Fruit fly (Drosophila melanogaster) whole organism, embryonic: ENCODE results near the gene Sdic1.
A peak's percentile ranks its signal among the peaks of the same experiment; 100 is the strongest.

Experiments used
- BEAF-32 ChIP-seq: fragments of 200-800 bp; sonication (Bioruptor generic); optimal IDR thresholded peaks from 3 replicates; lab custom pipeline; 2017; ENCODE audit warnings: missing biosample characterization, missing genetic modification characterization, mild to moderate bottlenecking, moderate library complexity, missing genetic modification reagents
- CG11560 ChIP-seq: fragments of 200-800 bp; sonication (Bioruptor generic); IDR thresholded peaks from 3 replicates; pipeline ENCODE4 v1.3.6; 2022; ENCODE audit warnings: missing biosample characterization, missing genetic modification characterization
- CG12659 ChIP-seq: fragments of 200-800 bp; sonication (Bioruptor generic); optimal IDR thresholded peaks from 3 replicates; lab custom pipeline; 2017; ENCODE audit warnings: mild to moderate bottlenecking, missing biosample characterization, missing genetic modification reagents, missing genetic modification characterization
- CG13287 ChIP-seq: fragments of 200-800 bp; sonication (Bioruptor generic); IDR thresholded peaks from 2 replicates; pipeline ENCODE4 v1.3.6; 2022; ENCODE audit warnings: missing biosample characterization, missing genetic modification characterization; ENCODE audit not compliant: partially characterized antibody
- CG13894 ChIP-seq: fragments of 200-800 bp; sonication (Bioruptor generic); optimal IDR thresholded peaks from 3 replicates; lab custom pipeline; 2018; ENCODE audit warnings: missing biosample characterization, mild to moderate bottlenecking, missing genetic modification characterization, moderate library complexity
- CG14965 ChIP-seq: fragments of 200-800 bp; sonication (Bioruptor generic); optimal IDR thresholded peaks from 2 replicates; lab custom pipeline; 2016; ENCODE audit warnings: missing biosample characterization, missing genetic modification characterization, borderline replicate concordance
- CG15696 ChIP-seq: fragments of 200-800 bp; sonication (Bioruptor generic); optimal IDR thresholded peaks from 2 replicates; lab custom pipeline; 2019; ENCODE audit warnings: missing biosample characterization, mild to moderate bottlenecking, missing genetic modification characterization, moderate library complexity
- CG16815 ChIP-seq: fragments of 200-800 bp; sonication (Bioruptor generic); optimal IDR thresholded peaks from 3 replicates; lab custom pipeline; 2017; ENCODE audit warnings: missing biosample characterization, mild to moderate bottlenecking, missing genetic modification characterization
- CG17328 ChIP-seq: fragments of 200-800 bp; sonication (Bioruptor generic); IDR thresholded peaks from 2 replicates; pipeline ENCODE4 v1.3.6; 2022; ENCODE audit warnings: missing biosample characterization, missing genetic modification characterization
- CG17912 ChIP-seq: fragments of 200-800 bp; sonication (Bioruptor generic); optimal IDR thresholded peaks from 2 replicates; lab custom pipeline; 2018; ENCODE audit warnings: missing biosample characterization, mild to moderate bottlenecking, missing genetic modification characterization
- CG18262 ChIP-seq: fragments of 200-800 bp; optimal IDR thresholded peaks from 3 replicates; lab custom pipeline; 2019; ENCODE audit warnings: missing biosample characterization, mild to moderate bottlenecking, missing genetic modification characterization, moderate library complexity
- CG32767 ChIP-seq: fragments of 200-800 bp; sonication (Bioruptor generic); IDR thresholded peaks from 2 replicates; pipeline ENCODE4 v1.3.6; 2022; ENCODE audit warnings: missing biosample characterization, missing genetic modification characterization
- CG33557 ChIP-seq: fragments of 200-800 bp; sonication (Bioruptor generic); optimal IDR thresholded peaks from 2 replicates; lab custom pipeline; 2019; ENCODE audit warnings: missing biosample characterization, mild to moderate bottlenecking, missing genetic modification characterization, moderate library complexity
- CG34224 ChIP-seq: fragments of 200-800 bp; sonication (Bioruptor generic); IDR thresholded peaks from 3 replicates; pipeline ENCODE4 v1.3.6; 2022; ENCODE audit warnings: missing biosample characterization, missing genetic modification characterization; ENCODE audit not compliant: partially characterized antibody
- CG3847 ChIP-seq: fragments of 200-800 bp; sonication (Bioruptor generic); IDR thresholded peaks from 2 replicates; pipeline ENCODE4 v1.3.6; 2022; ENCODE audit warnings: missing biosample characterization, missing genetic modification characterization
- CG5180 ChIP-seq: fragments of 200-800 bp; sonication (Bioruptor generic); optimal IDR thresholded peaks from 3 replicates; lab custom pipeline; 2017; ENCODE audit warnings: missing biosample characterization, missing genetic modification characterization, mild to moderate bottlenecking, moderate library complexity, missing genetic modification reagents
- CG6254 ChIP-seq: fragments of 200-800 bp; sonication (Bioruptor generic); optimal IDR thresholded peaks from 3 replicates; lab custom pipeline; 2017; ENCODE audit warnings: mild to moderate bottlenecking, missing biosample characterization, missing genetic modification reagents, missing genetic modification characterization
- CG6683 ChIP-seq: fragments of 200-800 bp; sonication (Bioruptor generic); optimal IDR thresholded peaks from 2 replicates; lab custom pipeline; 2017; ENCODE audit warnings: missing biosample characterization, mild to moderate bottlenecking, missing genetic modification characterization, missing genetic modification reagents
- CG6791 ChIP-seq: fragments of 200-800 bp; sonication (Bioruptor generic); IDR thresholded peaks from 3 replicates; pipeline ENCODE4 v1.3.6; 2022; ENCODE audit warnings: missing biosample characterization, missing genetic modification characterization; ENCODE audit not compliant: partially characterized antibody
- CG7357 ChIP-seq: fragments of 200-800 bp; sonication (Bioruptor generic); IDR thresholded peaks from 3 replicates; pipeline ENCODE4 v1.3.6; 2022; ENCODE audit warnings: missing biosample characterization, missing genetic modification characterization
- CG9215 ChIP-seq: fragments of 200-800 bp; sonication (Bioruptor generic); IDR thresholded peaks from 2 replicates; pipeline ENCODE4 v1.3.6; 2022; ENCODE audit warnings: missing biosample characterization, missing genetic modification characterization
- Dek ChIP-seq: fragments of 200-800 bp; sonication (Bioruptor generic); optimal IDR thresholded peaks from 3 replicates; lab custom pipeline; 2019; ENCODE audit warnings: missing biosample characterization, mild to moderate bottlenecking, missing genetic modification characterization, moderate library complexity
- MBD-R2 ChIP-seq: fragments of 200-800 bp; sonication (Bioruptor generic); IDR thresholded peaks from 2 replicates; pipeline ENCODE4 v1.3.6; 2022; ENCODE audit warnings: missing biosample characterization, missing genetic modification characterization
- Oli ChIP-seq: fragments of 200-800 bp; sonication (Bioruptor generic); optimal IDR thresholded peaks from 2 replicates; lab custom pipeline; 2018; ENCODE audit warnings: missing biosample characterization, mild to moderate bottlenecking, missing genetic modification characterization, moderate library complexity
- Opbp ChIP-seq: fragments of 200-800 bp; sonication (Bioruptor generic); IDR thresholded peaks from 3 replicates; pipeline ENCODE4 v1.3.6; 2022; ENCODE audit warnings: missing biosample characterization, missing genetic modification characterization; ENCODE audit not compliant: partially characterized antibody
- Spps ChIP-seq: fragments of 200-800 bp; sonication (Bioruptor generic); optimal IDR thresholded peaks from 2 replicates; lab custom pipeline; 2018; ENCODE audit warnings: missing biosample characterization, mild to moderate bottlenecking, missing genetic modification characterization
- Sry-δ ChIP-seq: fragments of 200-800 bp; sonication (Bioruptor generic); optimal IDR thresholded peaks from 2 replicates; lab custom pipeline; 2016; ENCODE audit warnings: missing biosample characterization, missing genetic modification characterization
- Xrp1 ChIP-seq: fragments of 200-800 bp; sonication (Bioruptor generic); IDR thresholded peaks from 2 replicates; pipeline ENCODE4 v1.3.6; 2022; ENCODE audit warnings: missing biosample characterization, missing genetic modification characterization
- ac ChIP-seq: fragments of 200-800 bp; sonication (Bioruptor generic); optimal IDR thresholded peaks from 3 replicates; lab custom pipeline; 2017; ENCODE audit warnings: missing biosample characterization, mild to moderate bottlenecking, missing genetic modification characterization
- amos ChIP-seq: fragments of 200-800 bp; sonication (Bioruptor generic); IDR thresholded peaks from 2 replicates; pipeline ENCODE4 v1.3.6; 2022; ENCODE audit warnings: missing biosample characterization, missing genetic modification characterization; ENCODE audit not compliant: partially characterized antibody
- bbx ChIP-seq: fragments of 200-800 bp; sonication (Bioruptor generic); IDR thresholded peaks from 2 replicates; pipeline ENCODE4 v1.3.6; 2022; ENCODE audit warnings: missing biosample characterization, missing genetic modification characterization; ENCODE audit not compliant: partially characterized antibody
- cato ChIP-seq: fragments of 200-800 bp; sonication (Bioruptor generic); optimal IDR thresholded peaks from 2 replicates; lab custom pipeline; 2016; ENCODE audit warnings: missing biosample characterization, missing genetic modification characterization, borderline replicate concordance
- da ChIP-seq: fragments of 200-800 bp; sonication (Bioruptor generic); optimal IDR thresholded peaks from 2 replicates; lab custom pipeline; 2016; ENCODE audit warnings: missing biosample characterization, missing genetic modification characterization
- en ChIP-seq: fragments of 200-800 bp; sonication (Bioruptor generic); optimal IDR thresholded peaks from 2 replicates; lab custom pipeline; 2016; ENCODE audit warnings: missing biosample characterization, missing genetic modification characterization
- fu2 ChIP-seq: fragments of 200-800 bp; sonication (Bioruptor generic); optimal IDR thresholded peaks from 2 replicates; lab custom pipeline; 2016; ENCODE audit warnings: missing biosample characterization, missing genetic modification characterization
- gce ChIP-seq: fragments of 200-800 bp; sonication (Bioruptor generic); IDR thresholded peaks from 3 replicates; pipeline ENCODE4 v1.3.6; 2022; ENCODE audit warnings: missing biosample characterization, missing genetic modification characterization
- gsb-n ChIP-seq: fragments of 200-800 bp; sonication (Bioruptor generic); optimal IDR thresholded peaks from 3 replicates; lab custom pipeline; 2018; ENCODE audit warnings: missing biosample characterization, mild to moderate bottlenecking, missing genetic modification characterization
- hkb ChIP-seq, 2 experiments: fragments of 200-800 bp in 1 of 2; fragments of >200 bp in 1 of 2; sonication (Bioruptor generic) in 1 of 2; IDR thresholded peaks in 1 of 2; optimal IDR thresholded peaks in 1 of 2; 2 replicates each; pipeline versions ENCODE4 v1.3.6 to Lab custom; 2017 to 2022; ENCODE audit warnings: missing biosample characterization in 1 of 2, missing genetic modification characterization in 1 of 2
- lab ChIP-seq: fragments of 200-800 bp; sonication (Bioruptor generic); optimal IDR thresholded peaks from 3 replicates; lab custom pipeline; 2017; ENCODE audit warnings: missing biosample characterization, missing genetic modification characterization, mild to moderate bottlenecking, moderate library complexity, missing genetic modification reagents
- lola ChIP-seq, 3 experiments: fragments of >200 bp in 2 of 3; fragments of 200-800 bp in 1 of 3; sonication (Bioruptor generic) in 1 of 3; optimal IDR thresholded peaks; 2 replicates each; lab custom pipeline; 2017 to 2019; ENCODE audit warnings: missing biosample characterization in 3 of 3, missing genetic modification characterization in 3 of 3, mild to moderate bottlenecking in 1 of 3, moderate library complexity in 1 of 3
- nerfin-2 ChIP-seq: fragments of 200-800 bp; sonication (Bioruptor generic); IDR thresholded peaks from 2 replicates; pipeline ENCODE4 v1.3.6; 2022; ENCODE audit warnings: missing biosample characterization, missing genetic modification characterization; ENCODE audit not compliant: partially characterized antibody
- onecut ChIP-seq: fragments of 200-800 bp; sonication (Bioruptor generic); IDR thresholded peaks from 2 replicates; pipeline ENCODE4 v1.3.6; 2022; ENCODE audit warnings: missing biosample characterization, missing genetic modification characterization
- pzg ChIP-seq: fragments of 200-800 bp; sonication (Bioruptor generic); optimal IDR thresholded peaks from 3 replicates; lab custom pipeline; 2018; ENCODE audit warnings: missing biosample characterization, mild to moderate bottlenecking, missing genetic modification characterization, moderate library complexity
- sna ChIP-seq: fragments of 200-800 bp; sonication (Bioruptor generic); IDR thresholded peaks from 2 replicates; pipeline ENCODE4 v1.3.6; 2022; ENCODE audit warnings: missing biosample characterization, missing genetic modification characterization; ENCODE audit not compliant: partially characterized antibody
- sr ChIP-seq: fragments of 200-800 bp; sonication (Bioruptor generic); IDR thresholded peaks from 3 replicates; pipeline ENCODE4 v1.3.6; 2022; ENCODE audit warnings: missing biosample characterization, missing genetic modification characterization
- trem ChIP-seq: fragments of 200-800 bp; optimal IDR thresholded peaks from 3 replicates; lab custom pipeline; 2019; ENCODE audit warnings: missing biosample characterization, mild to moderate bottlenecking, missing genetic modification characterization, moderate library complexity
- trh ChIP-seq: fragments of 200-800 bp; sonication (Bioruptor generic); optimal IDR thresholded peaks from 2 replicates; lab custom pipeline; 2016; ENCODE audit warnings: missing biosample characterization, missing genetic modification characterization
- tx ChIP-seq: fragments of 200-800 bp; sonication (Bioruptor generic); optimal IDR thresholded peaks from 2 replicates; lab custom pipeline; 2016; ENCODE audit warnings: missing biosample characterization, missing genetic modification characterization
- z ChIP-seq: fragments of 200-800 bp; sonication (Bioruptor generic); IDR thresholded peaks from 3 replicates; pipeline ENCODE4 v1.3.6; 2022; ENCODE audit warnings: missing biosample characterization, missing genetic modification characterization

The Sdic1 gene

DNA sequence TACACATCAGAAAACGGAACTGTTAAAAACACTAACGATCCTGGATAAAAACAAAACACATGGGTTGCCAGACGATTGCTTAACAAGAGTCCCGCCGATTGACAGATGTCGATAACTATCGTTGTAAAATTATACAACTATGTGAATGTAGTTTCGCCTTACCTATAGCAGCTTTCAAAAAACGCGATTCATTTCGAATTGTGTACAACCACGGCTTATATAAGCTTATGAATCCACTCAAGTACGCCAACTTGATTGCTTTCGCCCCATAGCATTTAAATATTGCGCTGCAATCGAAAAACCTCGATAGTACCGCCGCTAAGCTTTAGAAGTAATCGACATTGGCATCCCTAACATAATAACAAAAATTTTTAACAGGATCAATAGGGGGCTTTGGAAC lies 8.5 kb downstream of the Sdic1 start, which contains the start of the genes CG9581 and CG9578 (continued):
- TF ChIP-seq CG15696, result no peak
- TF ChIP-seq CG6683 (GFP tag; lab: Kevin White, UChicago), result no peak
- TF ChIP-seq CG16815 (GFP tag; lab: Kevin White, UChicago), result no peak
- TF ChIP-seq tx (GFP tag; lab: Kevin White, UChicago), result no peak
- TF ChIP-seq CG13894 (tag; lab: Kevin White, UChicago), result no peak
- peak; percentile 48 for TF ChIP-seq bbx (GFP tag; lab: Robert Waterston, UW)
- TF ChIP-seq CG34224 (GFP tag; lab: Robert Waterston, UW), result peak; percentile 82; the same call in 2 of the 3 replicates
- TF ChIP-seq CG14965 (GFP tag; lab: Kevin White, UChicago), result no peak
- TF ChIP-seq da, result no peak
- no peak for TF ChIP-seq CG11560
- TF ChIP-seq trem (tag; lab: Kevin White, UChicago), result peak; percentile 52
- peak; percentile 87 for TF ChIP-seq sna
- TF ChIP-seq Spps (tag; lab: Kevin White, UChicago), result no peak
- TF ChIP-seq CG13287, result peak; percentile 83
- no peak for TF ChIP-seq en
- no peak for TF ChIP-seq CG6254 (GFP tag; lab: Kevin White, UChicago)
- TF ChIP-seq Opbp (GFP tag; lab: Robert Waterston, UW), result peak; percentile 51; the same call in 2 of the 3 replicates
- TF ChIP-seq CG5180 (GFP tag; lab: Kevin White, UChicago), result no peak
- TF ChIP-seq hkb (optimal IDR thresholded peaks at IDR 0.05; lab: Kevin White, UChicago), result no peak
- no peak for TF ChIP-seq hkb (GFP tag; IDR thresholded peaks at IDR 0.05; lab: Robert Waterston, UW)
- peak; percentile 68 for TF ChIP-seq CG6791 (GFP tag; lab: Robert Waterston, UW)
- TF ChIP-seq cato, result no peak
- no peak for TF ChIP-seq trh
- TF ChIP-seq CG17912 (GFP tag; lab: Kevin White, UChicago), result no peak
- TF ChIP-seq CG12659 (GFP tag; lab: Kevin White, UChicago), result peak; percentile 16
- no peak for TF ChIP-seq onecut (GFP tag; lab: Robert Waterston, UW)
- TF ChIP-seq CG3847, result 0 out of 2 replicates have a peak, but pooled peaks have one; percentile 28
- no peak for TF ChIP-seq CG7357 (GFP tag; lab: Robert Waterston, UW)
- TF ChIP-seq Oli, result no peak
- TF ChIP-seq CG18262 (tag; lab: Kevin White, UChicago), result no peak
- no peak for TF ChIP-seq lola (GFP tag; optimal IDR thresholded peaks at IDR 0.05; lab: Kevin White, UChicago)
- TF ChIP-seq CG9215 (GFP tag; lab: Robert Waterston, UW), result 0 out of 2 replicates have a peak, but pooled peaks have one; percentile 16
- no peak for TF ChIP-seq gce (GFP tag; lab: Robert Waterston, UW)
- no peak for TF ChIP-seq ac
- TF ChIP-seq Dek, result no peak
- peak; percentile 53 for TF ChIP-seq nerfin-2 (GFP tag; lab: Robert Waterston, UW)
- peak; percentile 63 for TF ChIP-seq amos
- no peak for TF ChIP-seq Xrp1 (GFP tag; lab: Robert Waterston, UW)
- TF ChIP-seq BEAF-32 (GFP tag; lab: Kevin White, UChicago), result peak; percentile 79
- TF ChIP-seq CG32767 (GFP tag; lab: Robert Waterston, UW), result no peak
- TF ChIP-seq MBD-R2 (GFP tag; lab: Robert Waterston, UW), result peak; percentile 60
- TF ChIP-seq z, result no peak
- no peak for TF ChIP-seq gsb-n (tag; lab: Kevin White, UChicago)
- peak; percentile 82 for TF ChIP-seq Sry-δ (GFP tag; lab: Kevin White, UChicago)
- no peak for TF ChIP-seq CG33557
- no peak for TF ChIP-seq CG17328 (GFP tag; lab: Robert Waterston, UW)
- no peak for TF ChIP-seq fu2 (GFP tag; lab: Kevin White, UChicago)
- no peak for TF ChIP-seq sr (GFP tag; lab: Robert Waterston, UW)
- TF ChIP-seq pzg (GFP tag; lab: Kevin White, UChicago), result peak; percentile 51
- no peak for TF ChIP-seq lab (GFP tag; lab: Kevin White, UChicago)
